Fruit fly (Drosophila melanogaster): ENCODE measurements around the gene CG13907.

The CG13907 gene

dm6 chr3L:857063-858015 is 24.5 kb downstream of the CG13907 start, which contains the start of gene dpr20 (continued):
- TF ChIP-seq dm (GFP tag; optimal IDR thresholded peaks at IDR 0.05) (peak; percentile 15), C15 (GFP tag; IDR thresholded peaks at IDR 0.05) (peak; percentile 77; the same call in 2 of the 3 replicates), CG32772 (GFP tag; IDR thresholded peaks at IDR 0.05) (peak; percentile 86), CG9876 (GFP tag; optimal IDR thresholded peaks at IDR 0.05) (peak; percentile 39), CG13123 (GFP tag; optimal IDR thresholded peaks at IDR 0.05) (no peak), Mes4 (GFP tag; optimal IDR thresholded peaks at IDR 0.05) (no peak), E2f2 (GFP tag; IDR thresholded peaks at IDR 0.05) (peak; percentile 69), disco-r (GFP tag; optimal IDR thresholded peaks at IDR 0.05) (no peak), zen2 (GFP tag; IDR thresholded peaks at IDR 0.05; ENCODE audit: partially characterized antibody) (no peak), CG30403 (GFP tag; optimal IDR thresholded peaks at IDR 0.05) (peak; percentile 65), row (GFP tag; IDR thresholded peaks at IDR 0.05) (peak; percentile 93), bigmax (GFP tag; optimal IDR thresholded peaks at IDR 0.05) (peak; percentile 7), gcm (GFP tag; optimal IDR thresholded peaks at IDR 0.05) (peak; percentile 22), h (optimal IDR thresholded peaks at IDR 0.05) (no peak), CG17612 (GFP tag; IDR thresholded peaks at IDR 0.05) (peak; percentile 66; the same call in 1 of the 2 replicates), sc (optimal IDR thresholded peaks at IDR 0.05) (no peak), sc (GFP tag; optimal IDR thresholded peaks at IDR 0.05) (peak; percentile 0), CG10321 (GFP tag; IDR thresholded peaks at IDR 0.05) (peak; percentile 59; the same call in 1 of the 2 replicates), CG4854 (GFP tag; optimal IDR thresholded peaks at IDR 0.05) (peak; percentile 36), CG2129 (GFP tag; IDR thresholded peaks at IDR 0.05; ENCODE audit: partially characterized antibody) (no peak), CG15269 (tag; optimal IDR thresholded peaks at IDR 0.05) (peak; percentile 83), ab (GFP tag; optimal IDR thresholded peaks at IDR 0.05) (peak; percentile 0), CG12744 (GFP tag; optimal IDR thresholded peaks at IDR 0.05) (peak; percentile 45), CG1792 (GFP tag; optimal IDR thresholded peaks at IDR 0.05) (peak; percentile 76), GATAe (GFP tag; conservative IDR thresholded peaks at IDR 0.05) (peak; percentile 48), abd-A (tag; optimal IDR thresholded peaks at IDR 0.05) (no peak), gsb-n (tag; optimal IDR thresholded peaks at IDR 0.05) (peak; percentile 15), CG6854 (GFP tag; optimal IDR thresholded peaks at IDR 0.05) (peak; percentile 44), CG8388 (GFP tag; optimal IDR thresholded peaks at IDR 0.05) (peak; percentile 41), dpn (GFP tag; optimal IDR thresholded peaks at IDR 0.05) (peak; percentile 79 to 82), sens (GFP tag) (peak; percentile 93), CG11695 (GFP tag; IDR thresholded peaks at IDR 0.05) (peak; percentile 84), CG9609 (GFP tag; optimal IDR thresholded peaks at IDR 0.05) (peak; percentile 71), inv (GFP tag; IDR thresholded peaks at IDR 0.05; ENCODE audit: partially characterized antibody) (no peak), CG4617 (GFP tag; optimal IDR thresholded peaks at IDR 0.05; ENCODE audit: borderline replicate concordance) (peak; percentile 25), gfzf (GFP tag; optimal IDR thresholded peaks at IDR 0.05) (no peak), CG3838 (GFP tag; optimal IDR thresholded peaks at IDR 0.05) (no peak), CG2202 (tag; optimal IDR thresholded peaks at IDR 0.05) (peak; percentile 10), emc (GFP tag; optimal IDR thresholded peaks at IDR 0.05) (peak; percentile 66), Hmx (GFP tag; optimal IDR thresholded peaks at IDR 0.05) (no peak), Nf-YC (tag; optimal IDR thresholded peaks at IDR 0.05) (peak; percentile 32), CG1647 (GFP tag; optimal IDR thresholded peaks at IDR 0.05) (peak; percentile 28), CG10543 (GFP tag; optimal IDR thresholded peaks at IDR 0.05) (peak; percentile 63), CG8765 (GFP tag; IDR thresholded peaks at IDR 0.05) (peak; percentile 80), CG18476 (GFP tag; optimal IDR thresholded peaks at IDR 0.05) (peak; percentile 32), slp2 (GFP tag; optimal IDR thresholded peaks at IDR 0.05) (peak; percentile 50), bsh (GFP tag; optimal IDR thresholded peaks at IDR 0.05) (peak; percentile 8 to 74), scrt (GFP tag; optimal IDR thresholded peaks at IDR 0.05) (peak; percentile 76), CG6272 (GFP tag; IDR thresholded peaks at IDR 0.05) (peak; percentile 84)
